Fruit fly (Drosophila melanogaster): ENCODE measurements around the gene nSyb.
A peak's percentile ranks its signal among the peaks of the same experiment; 100 is the strongest.

The nSyb gene

dm6 chr3L:1644920-1645567, 7.5 kb upstream of the nSyb start, which contains the start of the genes alphaCOP and CG13919:
Gene alphaCOP (minus strand): TSS chr3L:1645199.
Gene CG13919 (plus strand): TSS chr3L:1645467.
- TF ChIP-seq cyc (GFP tag; optimal IDR thresholded peaks at IDR 0.05) (peak; percentile 96), CG31627 (GFP tag; optimal IDR thresholded peaks at IDR 0.05) (peak; percentile 98), eg (GFP tag; IDR thresholded peaks at IDR 0.05) (peak; percentile 98), CG9139 (GFP tag; optimal IDR thresholded peaks at IDR 0.05) (peak; percentile 95), esn (GFP tag; optimal IDR thresholded peaks at IDR 0.05) (peak; percentile 98), CG8119 (GFP tag; IDR thresholded peaks at IDR 0.05) (peak; percentile 99), Eip93F (GFP tag; optimal IDR thresholded peaks at IDR 0.05) (no peak), CG3032 (tag; optimal IDR thresholded peaks at IDR 0.05) (peak; percentile 97), lz (GFP tag; optimal IDR thresholded peaks at IDR 0.05) (peak; percentile 98), dsx (GFP tag; optimal IDR thresholded peaks at IDR 0.05; ENCODE audit: poor library complexity, severe bottlenecking) (peak; percentile 98), achi (GFP tag; optimal IDR thresholded peaks at IDR 0.05) (peak; percentile 97), Hr39 (GFP tag; optimal IDR thresholded peaks at IDR 0.05) (peak; percentile 97), CG16779 (tag; optimal IDR thresholded peaks at IDR 0.05) (peak; percentile 91), Ets96B (tag; optimal IDR thresholded peaks at IDR 0.05) (peak; percentile 95), pdm3 (GFP tag; optimal IDR thresholded peaks at IDR 0.05) (peak; percentile 98), CG34406 (GFP tag; optimal IDR thresholded peaks at IDR 0.05) (peak; percentile 97), CG6854 (GFP tag; optimal IDR thresholded peaks at IDR 0.05) (peak; percentile 82), vri (GFP tag; optimal IDR thresholded peaks at IDR 0.05) (no peak), ss (GFP tag; optimal IDR thresholded peaks at IDR 0.05) (peak; percentile 94 to 97), CG10669 (GFP tag; optimal IDR thresholded peaks at IDR 0.05) (peak; percentile 96), dac (GFP tag; optimal IDR thresholded peaks at IDR 0.05) (peak; percentile 91), Sox102F (GFP tag; optimal IDR thresholded peaks at IDR 0.05) (peak; percentile 97), Eip78C (GFP tag) (peak; percentile 100), CG7368 (GFP tag; optimal IDR thresholded peaks at IDR 0.05) (peak; percentile 91), CG6792 (GFP tag; optimal IDR thresholded peaks at IDR 0.05) (peak; percentile 97), Ets21C (GFP tag; optimal IDR thresholded peaks at IDR 0.05) (peak; percentile 95), CG11902 (GFP tag; optimal IDR thresholded peaks at IDR 0.05) (peak; percentile 91), Smox (GFP tag; optimal IDR thresholded peaks at IDR 0.05) (peak; percentile 97), Blimp-1 (GFP tag; optimal IDR thresholded peaks at IDR 0.05) (peak; percentile 83), CG6163 (GFP tag; IDR thresholded peaks at IDR 0.05) (peak; percentile 93), topi (GFP tag; optimal IDR thresholded peaks at IDR 0.05) (peak; percentile 98), CG32006 (GFP tag; optimal IDR thresholded peaks at IDR 0.05) (peak; percentile 97), CG8632 (GFP tag; optimal IDR thresholded peaks at IDR 0.05) (peak; percentile 98), CG15336 (GFP tag; IDR thresholded peaks at IDR 0.05) (peak; percentile 99), CG10631 (GFP tag; optimal IDR thresholded peaks at IDR 0.05) (peak; percentile 98), salr (GFP tag; optimal IDR thresholded peaks at IDR 0.05) (peak; percentile 94), spab (GFP tag; optimal IDR thresholded peaks at IDR 0.05) (peak; percentile 89), Eip75B (GFP tag; optimal IDR thresholded peaks at IDR 0.05) (peak; percentile 96), CG6276 (GFP tag; optimal IDR thresholded peaks at IDR 0.05) (no peak), CG11294 (GFP tag; IDR thresholded peaks at IDR 0.05) (peak; percentile 97), CG8319 (GFP tag; optimal IDR thresholded peaks at IDR 0.05) (peak; percentile 96), Sox14 (GFP tag; optimal IDR thresholded peaks at IDR 0.05) (peak; percentile 98), svp (GFP tag) (peak; percentile 99), CG11762 (GFP tag; optimal IDR thresholded peaks at IDR 0.05; ENCODE audit: insufficient read depth) (peak; percentile 94), Sox15 (GFP tag; optimal IDR thresholded peaks at IDR 0.05) (peak; percentile 97), CG6808 (GFP tag; optimal IDR thresholded peaks at IDR 0.05) (peak; percentile 91), CG4318 (GFP tag; optimal IDR thresholded peaks at IDR 0.05) (no peak), Lpt (GFP tag; optimal IDR thresholded peaks at IDR 0.05) (peak; percentile 97), OdsH (GFP tag; optimal IDR thresholded peaks at IDR 0.05) (peak; percentile 99), CG3919 (GFP tag; optimal IDR thresholded peaks at IDR 0.05) (peak; percentile 96), Gug (GFP tag; IDR thresholded peaks at IDR 0.05) (peak; percentile 96)

Measured in whole organism, prepupa.